Worm (Caenorhabditis elegans): ENCODE results near the gene tmem-231.

tmem-231 gene

ce11 chrIV:8463069-8463468 lies 36.5 kb downstream of the tmem-231 start:
- no peak for TF ChIP-seq C34F6.9 (tag; optimal IDR thresholded peaks at IDR 0.05)
- no peak for TF ChIP-seq nhr-23 (tag; optimal IDR thresholded peaks at IDR 0.05)
- TF ChIP-seq ceh-82 (tag; optimal IDR thresholded peaks at IDR 0.05), result no peak
- TF ChIP-seq sma-3 (GFP tag; optimal IDR thresholded peaks at IDR 0.05), result peak; percentile 44
- TF ChIP-seq nhr-25 (tag; optimal IDR thresholded peaks at IDR 0.05), result peak; percentile 71
- TF ChIP-seq nhr-129 (tag; optimal IDR thresholded peaks at IDR 0.05), result no peak
- TF ChIP-seq snpc-4 (tag; optimal IDR thresholded peaks at IDR 0.05), result no peak
- no peak for TF ChIP-seq lsy-2 (tag; optimal IDR thresholded peaks at IDR 0.05)
- no peak for TF ChIP-seq peb-1 (tag; optimal IDR thresholded peaks at IDR 0.05)
- TF ChIP-seq mbf-1 (tag; optimal IDR thresholded peaks at IDR 0.05), result no peak
- peak; percentile 57 for TF ChIP-seq nhr-21 (tag; optimal IDR thresholded peaks at IDR 0.05)
- no peak for TF ChIP-seq ceh-16 (tag; optimal IDR thresholded peaks at IDR 0.05)
- TF ChIP-seq R02D3.7 (tag; optimal IDR thresholded peaks at IDR 0.05), result no peak
- no peak for TF ChIP-seq nhr-6 (tag; optimal IDR thresholded peaks at IDR 0.05)
- no peak for TF ChIP-seq nhr-12 (tag; optimal IDR thresholded peaks at IDR 0.05)
- peak; percentile 78 for TF ChIP-seq sma-9 (GFP tag; optimal IDR thresholded peaks at IDR 0.05)
- no peak for TF ChIP-seq sma-9 (tag; optimal IDR thresholded peaks at IDR 0.05)
- peak in 1 of 2 experiments; percentile 12 for TF ChIP-seq mdl-1 (tag; optimal IDR thresholded peaks at IDR 0.05)
- TF ChIP-seq blmp-1 (tag; optimal IDR thresholded peaks at IDR 0.05; ENCODE audit: insufficient read depth), result peak; percentile 55
- TF ChIP-seq crh-2 (tag; optimal IDR thresholded peaks at IDR 0.05), result peak; percentile 14
- peak; percentile 27 for TF ChIP-seq mab-5 (tag; optimal IDR thresholded peaks at IDR 0.05)
- no peak for TF ChIP-seq nhr-10 (tag; optimal IDR thresholded peaks at IDR 0.05)

- no peak for TF ChIP-seq nhr-21 (tag; optimal IDR thresholded peaks at IDR 0.05)
- TF ChIP-seq peb-1 (tag; optimal IDR thresholded peaks at IDR 0.05), result no peak
- no peak for TF ChIP-seq elt-3 (tag; optimal IDR thresholded peaks at IDR 0.05)
- no peak for TF ChIP-seq nhr-12 (tag; optimal IDR thresholded peaks at IDR 0.05)
- TF ChIP-seq ceh-16 (tag; optimal IDR thresholded peaks at IDR 0.05), result no peak
- TF ChIP-seq R02D3.7 (tag; optimal IDR thresholded peaks at IDR 0.05), result no peak
- no peak for TF ChIP-seq zag-1 (tag; optimal IDR thresholded peaks at IDR 0.05)
- TF ChIP-seq mbf-1 (tag; optimal IDR thresholded peaks at IDR 0.05), result no peak
- no peak for TF ChIP-seq nhr-10 (tag; optimal IDR thresholded peaks at IDR 0.05)
- no peak for TF ChIP-seq lsy-2 (tag; optimal IDR thresholded peaks at IDR 0.05)
- no peak for TF ChIP-seq alr-1 (tag; optimal IDR thresholded peaks at IDR 0.05)
- TF ChIP-seq dmd-4 (tag; optimal IDR thresholded peaks at IDR 0.05), result no peak
Observed at ce11 chrIV:8463716-8464115, 37.1 kb downstream of the tmem-231 start, which contains the start of gene str-176. Gene str-176 (minus strand): TSS chrIV:8463816.

ce11 chrIV:8464187-8464586 lies 37.6 kb downstream of the tmem-231 start:
- TF ChIP-seq unc-55 (GFP tag; optimal IDR thresholded peaks at IDR 0.05) (no peak), sma-9 (GFP tag; optimal IDR thresholded peaks at IDR 0.05) (peak; percentile 28), sma-9 (tag; optimal IDR thresholded peaks at IDR 0.05) (no peak), nhr-10 (tag; optimal IDR thresholded peaks at IDR 0.05) (no peak), nhr-237 (tag; optimal IDR thresholded peaks at IDR 0.05) (no peak), snpc-4 (tag; optimal IDR thresholded peaks at IDR 0.05) (no peak), nhr-25 (tag; optimal IDR thresholded peaks at IDR 0.05) (peak; percentile 62), ama-1 (optimal IDR thresholded peaks at IDR 0.05) (no peak), aly-2 (tag; optimal IDR thresholded peaks at IDR 0.05) (no peak), nhr-129 (tag; optimal IDR thresholded peaks at IDR 0.05) (no peak), alr-1 (tag; optimal IDR thresholded peaks at IDR 0.05) (no peak), crh-2 (tag; optimal IDR thresholded peaks at IDR 0.05) (peak; percentile 20), nhr-21 (tag; optimal IDR thresholded peaks at IDR 0.05) (no peak), sem-4 (tag; optimal IDR thresholded peaks at IDR 0.05) (no peak), nhr-23 (tag; optimal IDR thresholded peaks at IDR 0.05) (no peak), nhr-6 (tag; optimal IDR thresholded peaks at IDR 0.05) (no peak), ceh-82 (tag; optimal IDR thresholded peaks at IDR 0.05) (no peak), lsy-2 (tag; optimal IDR thresholded peaks at IDR 0.05) (no peak), fos-1 (tag; optimal IDR thresholded peaks at IDR 0.05) (no peak), blmp-1 (tag; optimal IDR thresholded peaks at IDR 0.05; ENCODE audit: insufficient read depth) (peak; percentile 39), zag-1 (tag; optimal IDR thresholded peaks at IDR 0.05) (no peak), mdl-1 (tag; optimal IDR thresholded peaks at IDR 0.05) (peak in 1 of 2 experiments; percentile 6), unc-62 (GFP tag; optimal IDR thresholded peaks at IDR 0.05) (no peak), ZK546.5 (tag; optimal IDR thresholded peaks at IDR 0.05) (no peak), ztf-4 (tag; optimal IDR thresholded peaks at IDR 0.05) (no peak), Y55F3AM.14 (GFP tag; optimal IDR thresholded peaks at IDR 0.05) (no peak), elt-3 (tag; optimal IDR thresholded peaks at IDR 0.05) (no peak), ztf-11 (tag; optimal IDR thresholded peaks at IDR 0.05) (no peak), lin-13 (GFP tag; optimal IDR thresholded peaks at IDR 0.05) (no peak), dmd-4 (tag; optimal IDR thresholded peaks at IDR 0.05) (no peak), mbf-1 (tag; optimal IDR thresholded peaks at IDR 0.05) (no peak), sma-3 (GFP tag; optimal IDR thresholded peaks at IDR 0.05) (no peak)
